Fruit fly (Drosophila melanogaster) whole organism, prepupa: ENCODE measurements around the gene CG32727.

Experiments used
- Blimp-1 ChIP-seq: fragments of 200-800 bp; sonication (Bioruptor generic); optimal IDR thresholded peaks from 3 replicates; lab custom pipeline; 2017; ENCODE audit warnings: missing biosample characterization, missing genetic modification characterization, mild to moderate bottlenecking, moderate library complexity, missing genetic modification reagents
- CG3032 ChIP-seq: fragments of 200-800 bp; optimal IDR thresholded peaks from 2 replicates; lab custom pipeline; 2019; ENCODE audit warnings: missing biosample characterization, mild to moderate bottlenecking, missing genetic modification characterization, moderate library complexity
- CG6163 ChIP-seq: fragments of 200-800 bp; sonication (Bioruptor generic); IDR thresholded peaks from 3 replicates; pipeline ENCODE4 v1.3.6; 2022; ENCODE audit warnings: missing biosample characterization, missing genetic modification characterization
- CG8632 ChIP-seq: fragments of 200-800 bp; sonication (Bioruptor generic); optimal IDR thresholded peaks from 3 replicates; lab custom pipeline; 2016; ENCODE audit warnings: missing biosample characterization, missing genetic modification characterization
- Eip75B ChIP-seq: fragments of 200-800 bp; sonication (Bioruptor generic); optimal IDR thresholded peaks from 3 replicates; lab custom pipeline; 2016; ENCODE audit warnings: missing biosample characterization, missing genetic modification characterization
- Gug ChIP-seq: fragments of 200-800 bp; sonication (Bioruptor generic); IDR thresholded peaks from 2 replicates; pipeline ENCODE4 v1.3.6; 2022; ENCODE audit warnings: missing biosample characterization, missing genetic modification characterization
- Hr39 ChIP-seq: fragments of 200-800 bp; sonication (Bioruptor generic); optimal IDR thresholded peaks from 2 replicates; lab custom pipeline; 2016; ENCODE audit warnings: missing biosample characterization, missing genetic modification characterization
- Hr4 ChIP-seq: fragments of 200-800 bp; sonication (Bioruptor generic); optimal IDR thresholded peaks from 3 replicates; lab custom pipeline; 2016; ENCODE audit warnings: missing biosample characterization, missing genetic modification characterization
- eg ChIP-seq: fragments of 200-800 bp; sonication (Bioruptor generic); IDR thresholded peaks from 3 replicates; pipeline ENCODE4 v1.3.6; 2022; ENCODE audit warnings: missing biosample characterization, missing genetic modification characterization
- net ChIP-seq: fragments of 200-800 bp; sonication (Bioruptor generic); optimal IDR thresholded peaks from 3 replicates; lab custom pipeline; 2016; ENCODE audit warnings: missing biosample characterization, missing genetic modification characterization
- ss ChIP-seq, 2 experiments: fragments of 200-800 bp; sonication (Bioruptor generic); optimal IDR thresholded peaks; 2 replicates in 1 of 2; 3 replicates in 1 of 2; lab custom pipeline; 2017 to 2018; ENCODE audit warnings: mild to moderate bottlenecking in 2 of 2, missing biosample characterization in 2 of 2, missing genetic modification characterization in 2 of 2, moderate library complexity in 1 of 2

- TF ChIP-seq net = no peak
- TF ChIP-seq ss (GFP tag; optimal IDR thresholded peaks at IDR 0.05; lab: Kevin White, UChicago) = no peak
- no peak for TF ChIP-seq Gug
- TF ChIP-seq Hr39 = no peak
- TF ChIP-seq Blimp-1 (GFP tag; lab: Kevin White, UChicago) = no peak
- no peak for TF ChIP-seq CG8632 (GFP tag; lab: Kevin White, UChicago)
- TF ChIP-seq Hr4 (GFP tag; lab: Kevin White, UChicago) = no peak
- no peak for TF ChIP-seq eg (GFP tag; lab: Robert Waterston, UW)
- TF ChIP-seq CG6163 (GFP tag; lab: Robert Waterston, UW) = no peak
- no peak for TF ChIP-seq Eip75B
- no peak for TF ChIP-seq CG3032 (tag; lab: Kevin White, UChicago)
Observed at dm6 chrX:7412368-7412767, 5.4 kb downstream of the CG32727 start, which contains the start of gene CG42704.
